Fruit fly (Drosophila melanogaster): ENCODE measurements around the gene CG18731.

Gene CG18731

dm6 chr3R:29737891-29738290 lies 13.1 kb downstream of the CG18731 start, which contains the start of gene Gnpnat (continued):
- TF ChIP-seq CG17186 (GFP tag; optimal IDR thresholded peaks at IDR 0.05) (no peak), tin (GFP tag; optimal IDR thresholded peaks at IDR 0.05) (peak; percentile 19), odd (GFP tag; optimal IDR thresholded peaks at IDR 0.05) (peak; percentile 39), CG9797 (GFP tag; optimal IDR thresholded peaks at IDR 0.05) (no peak), Doc2 (GFP tag; IDR thresholded peaks at IDR 0.05) (no peak), CG4424 (GFP tag; optimal IDR thresholded peaks at IDR 0.05) (peak; percentile 37), CG14441 (GFP tag; IDR thresholded peaks at IDR 0.05) (no peak), ranshi (GFP tag; IDR thresholded peaks at IDR 0.05) (no peak), wor (GFP tag; IDR thresholded peaks at IDR 0.05) (no peak), zfh1 (GFP tag; IDR thresholded peaks at IDR 0.05) (no peak), HHEX (GFP tag; optimal IDR thresholded peaks at IDR 0.05) (peak; percentile 48), CG30020 (tag; optimal IDR thresholded peaks at IDR 0.05) (no peak), CG34422 (GFP tag; IDR thresholded peaks at IDR 0.05) (no peak), mam (GFP tag; optimal IDR thresholded peaks at IDR 0.05) (no peak), run (tag; optimal IDR thresholded peaks at IDR 0.05) (no peak), CG2120 (GFP tag; optimal IDR thresholded peaks at IDR 0.05) (peak; percentile 58), Nf-YA (GFP tag; IDR thresholded peaks at IDR 0.05) (no peak), crp (GFP tag; optimal IDR thresholded peaks at IDR 0.05) (peak in 1 of 2 experiments; percentile 66), Dip2 (GFP tag; IDR thresholded peaks at IDR 0.05) (no peak), sens (GFP tag) (peak; percentile 80), cwo (GFP tag; optimal IDR thresholded peaks at IDR 0.05) (peak; percentile 36), Dll (GFP tag; IDR thresholded peaks at IDR 0.05; ENCODE audit: partially characterized antibody) (no peak), sug (tag; optimal IDR thresholded peaks at IDR 0.05) (peak; percentile 19), CG14014 (GFP tag; IDR thresholded peaks at IDR 0.05) (no peak), disco-r (GFP tag; optimal IDR thresholded peaks at IDR 0.05) (no peak), nau (GFP tag; optimal IDR thresholded peaks at IDR 0.05) (no peak), CG32772 (GFP tag; IDR thresholded peaks at IDR 0.05) (no peak), HmgD (GFP tag; optimal IDR thresholded peaks at IDR 0.05) (no peak), CG3281 (GFP tag; optimal IDR thresholded peaks at IDR 0.05) (peak; percentile 55), CG8290 (GFP tag; optimal IDR thresholded peaks at IDR 0.05) (no peak), CG8290 (tag; optimal IDR thresholded peaks at IDR 0.05) (no peak), CG18011 (GFP tag; optimal IDR thresholded peaks at IDR 0.05) (no peak), lilli (GFP tag; optimal IDR thresholded peaks at IDR 0.05) (peak; percentile 39), al (GFP tag; IDR thresholded peaks at IDR 0.05) (no peak), CG12769 (tag; optimal IDR thresholded peaks at IDR 0.05) (peak; percentile 21), CG15479 (GFP tag; optimal IDR thresholded peaks at IDR 0.05) (no peak), sc (optimal IDR thresholded peaks at IDR 0.05) (no peak), sc (GFP tag; optimal IDR thresholded peaks at IDR 0.05) (no peak), CG2116 (GFP tag; optimal IDR thresholded peaks at IDR 0.05) (peak; percentile 4), CG6765 (GFP tag; optimal IDR thresholded peaks at IDR 0.05) (no peak), bcd (GFP tag; optimal IDR thresholded peaks at IDR 0.05) (peak; percentile 46), ems (GFP tag; optimal IDR thresholded peaks at IDR 0.05) (no peak), zen (tag; optimal IDR thresholded peaks at IDR 0.05) (peak; percentile 31), CG18476 (GFP tag; optimal IDR thresholded peaks at IDR 0.05) (peak; percentile 18), Drgx (GFP tag; IDR thresholded peaks at IDR 0.05) (no peak), nmo (GFP tag; optimal IDR thresholded peaks at IDR 0.05) (peak; percentile 54), Atf-2 (GFP tag; optimal IDR thresholded peaks at IDR 0.05) (no peak), CG16779 (GFP tag; IDR thresholded peaks at IDR 0.05) (no peak), jing (GFP tag; optimal IDR thresholded peaks at IDR 0.05) (no peak), CG7786 (GFP tag; optimal IDR thresholded peaks at IDR 0.05) (no peak), Hey (tag; optimal IDR thresholded peaks at IDR 0.05) (no peak), pan (optimal IDR thresholded peaks at IDR 0.05) (no peak), pan (GFP tag; optimal IDR thresholded peaks at IDR 0.05 in 1 of 2, IDR thresholded peaks at IDR 0.05 in 1 of 2) (no peak)

Measured in whole organism, embryonic.